Fruit fly (Drosophila melanogaster) whole organism, wandering third instar larva: ENCODE data around the gene nom.

Source experiments
- Abd-B ChIP-seq: fragments of >200 bp; optimal IDR thresholded peaks from 2 replicates; lab custom pipeline; 2017; ENCODE audit warnings: missing biosample characterization, missing genetic modification characterization
- Jra ChIP-seq: sonication (Bioruptor generic); optimal IDR thresholded peaks from 2 replicates; lab custom pipeline; 2016; ENCODE audit warnings: missing biosample characterization, missing genetic modification characterization
- psq ChIP-seq: fragments of 200-800 bp; sonication (Bioruptor generic); optimal IDR thresholded peaks from 3 replicates; lab custom pipeline; 2017; ENCODE audit warnings: missing biosample characterization, mild to moderate bottlenecking, missing genetic modification characterization, moderate library complexity

DNA sequence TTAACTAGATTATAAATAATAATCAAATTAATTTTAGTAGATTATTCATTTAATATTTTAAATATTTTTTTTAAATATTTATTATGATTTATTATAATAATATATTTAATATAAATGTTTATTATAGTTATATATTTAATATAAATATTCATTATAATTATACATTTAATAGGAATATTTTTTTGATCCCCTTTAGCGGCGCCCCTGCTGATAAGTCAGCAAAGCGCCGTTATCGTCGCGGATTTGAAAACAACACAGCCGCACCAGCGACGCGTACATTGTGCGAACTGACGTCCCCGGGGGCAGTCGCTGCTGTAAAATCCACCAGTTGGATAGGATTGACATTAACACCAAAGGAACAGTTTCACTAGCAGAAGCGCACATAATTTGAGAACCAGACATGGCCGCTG, 10.2 kb upstream of the nom start, which contains the start of gene CG8112:
- TF ChIP-seq Jra (no peak), psq (GFP tag; lab: Kevin White, UChicago) (peak; percentile 49), Abd-B (GFP tag; lab: Kevin White, UChicago) (no peak)
